Worm (Caenorhabditis elegans) whole organism, young adult: ENCODE data around the gene T02B11.8.

Experiments used
- D2030.7 ChIP-seq: fragments of 200-800 bp; sonication (Bioruptor generic); IDR thresholded peaks from 2 replicates; pipeline ENCODE4 v1.3.6; 2022; ENCODE audit warnings: missing genetic modification reagents, missing genetic modification characterization, missing compliant biosample characterization
- F55B11.4 ChIP-seq: sonication (generic microtip); optimal IDR thresholded peaks from 2 replicates; lab custom pipeline; 2016; ENCODE audit warnings: missing compliant biosample characterization, missing genetic modification characterization, borderline replicate concordance; ENCODE audit not compliant: insufficient read depth
- Y53G8AR.9 ChIP-seq: fragments of 200-800 bp; sonication (Bioruptor generic); conservative IDR thresholded peaks from 2 replicates; pipeline ENCODE4 v1.3.6; 2022; ENCODE audit warnings: missing genetic modification reagents, missing genetic modification characterization, missing compliant biosample characterization
- Y56A3A.18 ChIP-seq: fragments of 200-800 bp; sonication (Bioruptor generic); IDR thresholded peaks from 2 replicates; pipeline ENCODE4 v1.3.6; 2022; ENCODE audit warnings: missing genetic modification reagents, missing genetic modification characterization, missing compliant biosample characterization
- ama-1 ChIP-seq, 3 experiments: fragments of 150-350 bp in 1 of 3; sonication (generic microtip) in 2 of 3; optimal IDR thresholded peaks; 2 replicates each; lab custom pipeline; 2014 to 2018; ENCODE audit warnings: missing biosample characterization in 2 of 3, missing genetic modification characterization in 2 of 3, missing genetic modification reagents in 2 of 3
- die-1 ChIP-seq: sonication (generic microtip); optimal IDR thresholded peaks from 2 replicates; lab custom pipeline; 2016; ENCODE audit warnings: missing genotype, mild to moderate bottlenecking, missing genetic modification characterization, missing compliant biosample characterization
- efl-1 ChIP-seq: fragments of 150-350 bp; optimal IDR thresholded peaks from 2 replicates; lab custom pipeline; 2014; ENCODE audit warnings: missing biosample characterization, missing genetic modification reagents, missing genetic modification characterization
- lag-1 ChIP-seq: fragments of 200-800 bp; sonication (Bioruptor generic); IDR thresholded peaks from 2 replicates; pipeline ENCODE4 v1.3.6; 2022; ENCODE audit warnings: missing genetic modification reagents, missing genetic modification characterization, missing compliant biosample characterization
- lin-40 ChIP-seq: sonication (generic microtip); optimal IDR thresholded peaks from 2 replicates; lab custom pipeline; 2016; ENCODE audit warnings: missing genetic modification characterization, mild to moderate bottlenecking, missing compliant biosample characterization, missing genotype, missing genetic modification reagents
- lir-1 ChIP-seq: fragments of 200-800 bp; sonication (Bioruptor generic); conservative IDR thresholded peaks from 2 replicates; pipeline ENCODE4 v1.3.6; 2022; ENCODE audit warnings: missing genetic modification reagents, missing genetic modification characterization, missing compliant biosample characterization
- madf-10 ChIP-seq: sonication (generic microtip); optimal IDR thresholded peaks from 2 replicates; lab custom pipeline; 2016; ENCODE audit warnings: mild to moderate bottlenecking, missing genetic modification characterization, missing compliant biosample characterization
- mcd-1 ChIP-seq: fragments of 200-800 bp; sonication (Bioruptor generic); IDR thresholded peaks from 2 replicates; pipeline ENCODE4 v1.3.6; 2022; ENCODE audit warnings: missing genetic modification reagents, missing genetic modification characterization, missing compliant biosample characterization
- tlf-1 ChIP-seq: fragments of 200-800 bp; sonication (Bioruptor generic); optimal IDR thresholded peaks from 2 replicates; lab custom pipeline; 2018; ENCODE audit warnings: mild to moderate bottlenecking, missing genetic modification characterization, missing compliant biosample characterization

DNA sequence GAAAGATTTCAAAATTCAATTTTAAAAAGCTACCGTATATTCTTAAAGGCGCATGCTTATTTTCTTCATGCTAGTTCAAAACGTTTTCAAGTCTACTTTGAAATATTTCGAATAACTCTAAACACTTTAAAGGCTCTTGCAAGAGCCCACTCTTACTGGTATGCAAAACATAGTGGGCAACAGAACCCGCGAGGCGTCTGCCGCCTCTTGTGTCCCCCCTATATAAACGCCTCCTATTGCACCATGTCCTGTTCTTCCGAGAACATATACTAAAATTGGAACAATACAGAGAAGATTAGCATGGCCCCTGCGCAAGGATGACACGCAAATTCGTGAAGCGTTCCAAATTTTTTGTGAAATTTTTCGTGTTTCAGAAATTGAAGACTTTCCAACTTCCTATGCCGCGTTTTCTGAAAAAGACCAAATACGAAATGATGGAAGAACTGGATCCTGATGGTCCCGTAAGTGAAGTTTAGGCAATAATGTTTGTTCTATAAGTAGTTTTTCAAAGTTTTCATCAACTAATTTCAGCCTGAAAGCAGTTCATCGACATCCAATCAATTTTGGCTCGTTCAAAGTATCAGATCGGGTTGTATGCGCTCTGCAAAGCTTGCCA is 19.5 kb downstream of the T02B11.8 start:
- TF ChIP-seq lin-40 (tag; lab: Kevin White, UChicago): no peak
- TF ChIP-seq F55B11.4 (tag; lab: Kevin White, UChicago): no peak
- no peak for TF ChIP-seq efl-1
- TF ChIP-seq Y56A3A.18 (GFP tag; lab: Robert Waterston, UW): peak; percentile 84
- TF ChIP-seq die-1: no peak
- no peak for TF ChIP-seq madf-10 (tag; lab: Kevin White, UChicago)
- TF ChIP-seq lir-1 (GFP tag; lab: Robert Waterston, UW): no peak
- TF ChIP-seq Y53G8AR.9: 0 out of 2 replicates have a peak, but pooled peaks have one; percentile 51
- no peak for TF ChIP-seq ama-1 (optimal IDR thresholded peaks at IDR 0.05; lab: Kevin White, UChicago)
- no peak for TF ChIP-seq ama-1 (GFP tag; optimal IDR thresholded peaks at IDR 0.05; lab: Kevin White, UChicago)
- peak; percentile 56; the same call in 1 of the 2 replicates for TF ChIP-seq D2030.7
- TF ChIP-seq lag-1: no peak
- peak; percentile 69 for TF ChIP-seq mcd-1 (GFP tag; lab: Robert Waterston, UW)
- TF ChIP-seq tlf-1 (GFP tag; lab: Kevin White, UChicago): no peak
